Worm (Caenorhabditis elegans) whole organism, L4 larva: ENCODE results near the gene odr-2.
A peak's percentile ranks its signal among the peaks of the same experiment; 100 is the strongest.

Experiments
- D1046.2 ChIP-seq: fragments of 200-800 bp; sonication (Bioruptor generic); IDR thresholded peaks from 2 replicates; pipeline ENCODE4 v1.3.6; 2022; ENCODE audit warnings: missing genetic modification characterization, missing compliant biosample characterization
- F44E2.7 ChIP-seq: fragments of 200-800 bp; sonication (Bioruptor generic); IDR thresholded peaks from 2 replicates; pipeline ENCODE4 v2.1.2; 2022; ENCODE audit warnings: missing genetic modification characterization, missing compliant biosample characterization
- R02D3.7 ChIP-seq: fragments of 150-350 bp; sonication (generic microtip); optimal IDR thresholded peaks from 3 replicates; lab custom pipeline; 2014; ENCODE audit warnings: missing biosample characterization, missing genetic modification characterization
- T20F7.1 ChIP-seq: fragments of 200-800 bp; sonication (Bioruptor generic); optimal IDR thresholded peaks from 2 replicates; lab custom pipeline; 2018; ENCODE audit warnings: mild to moderate bottlenecking, missing genetic modification characterization, missing compliant biosample characterization
- Y48G9A.11 ChIP-seq: fragments of 200-800 bp; sonication (Bioruptor generic); IDR thresholded peaks from 2 replicates; pipeline ENCODE4 v1.3.6; 2022; ENCODE audit warnings: missing genetic modification reagents, missing genetic modification characterization, missing compliant biosample characterization
- aha-1 ChIP-seq: fragments of 150-350 bp; peaks from one replicate; lab custom pipeline; 2014; ENCODE audit warnings: missing biosample characterization, missing genetic modification characterization
- arid-1 ChIP-seq: fragments of 200-800 bp; sonication (Bioruptor generic); conservative IDR thresholded peaks from 2 replicates; pipeline ENCODE4 v1.3.6; 2022; ENCODE audit warnings: missing genetic modification reagents, missing genetic modification characterization, missing compliant biosample characterization
- attf-4 ChIP-seq: sonication (generic microtip); optimal IDR thresholded peaks from 3 replicates; lab custom pipeline; 2017; ENCODE audit warnings: missing biosample characterization, missing genetic modification characterization
- ceh-28 ChIP-seq: fragments of 150-350 bp; optimal IDR thresholded peaks from 2 replicates; lab custom pipeline; 2014; ENCODE audit warnings: missing biosample characterization, missing genetic modification reagents, missing genetic modification characterization
- ceh-32 ChIP-seq: sonication (generic microtip); optimal IDR thresholded peaks from 2 replicates; lab custom pipeline; 2016; ENCODE audit warnings: mild to moderate bottlenecking, missing genetic modification characterization, missing compliant biosample characterization; ENCODE audit not compliant: poor library complexity
- ceh-44 ChIP-seq: fragments of 200-800 bp; sonication (Bioruptor generic); IDR thresholded peaks from 2 replicates; pipeline ENCODE4 v1.3.6; 2022; ENCODE audit warnings: missing genetic modification reagents, missing genetic modification characterization, missing compliant biosample characterization
- cey-2 ChIP-seq: sonication (generic microtip); optimal IDR thresholded peaks from 3 replicates; lab custom pipeline; 2017; ENCODE audit warnings: missing genetic modification characterization, mild to moderate bottlenecking, missing compliant biosample characterization, antibody characterized with exemption, borderline replicate concordance; ENCODE audit not compliant: insufficient read depth
- ctbp-1 ChIP-seq: fragments of 200-800 bp; sonication (Bioruptor generic); IDR thresholded peaks from 2 replicates; pipeline ENCODE4 v1.3.6; 2022; ENCODE audit warnings: missing genetic modification reagents, missing genetic modification characterization, missing compliant biosample characterization
- daf-19 ChIP-seq: fragments of 200-800 bp; sonication (Bioruptor generic); conservative IDR thresholded peaks from 2 replicates; pipeline ENCODE4 v1.3.6; 2022; ENCODE audit warnings: missing genetic modification characterization, missing compliant biosample characterization
- daf-8 ChIP-seq: fragments of 200-800 bp; sonication (Bioruptor generic); IDR thresholded peaks from 2 replicates; pipeline ENCODE4 v1.3.6; 2022; ENCODE audit warnings: missing genetic modification characterization, missing compliant biosample characterization
- dmd-6 ChIP-seq: fragments of 200-800 bp; sonication (Bioruptor generic); IDR thresholded peaks from 2 replicates; pipeline ENCODE4 v1.3.6; 2022; ENCODE audit warnings: missing genetic modification reagents, missing genetic modification characterization, missing compliant biosample characterization
- dmd-8 ChIP-seq: fragments of 200-800 bp; sonication (Bioruptor generic); IDR thresholded peaks from 2 replicates; pipeline ENCODE4 v1.3.6; 2022; ENCODE audit warnings: missing genetic modification characterization, missing compliant biosample characterization
- dmd-9 ChIP-seq: fragments of 200-800 bp; sonication (Bioruptor generic); IDR thresholded peaks from 2 replicates; pipeline ENCODE4 v1.3.6; 2022; ENCODE audit warnings: missing genetic modification reagents, missing genetic modification characterization, missing compliant biosample characterization
- duxl-1 ChIP-seq: sonication (generic microtip); optimal IDR thresholded peaks from 2 replicates; lab custom pipeline; 2016; ENCODE audit warnings: mild to moderate bottlenecking, missing genetic modification characterization, moderate library complexity, missing compliant biosample characterization; ENCODE audit not compliant: poor library complexity
- dve-1 ChIP-seq: sonication (generic microtip); optimal IDR thresholded peaks from 2 replicates; lab custom pipeline; 2017; ENCODE audit warnings: antibody characterized with exemption, mild to moderate bottlenecking, missing genetic modification characterization, missing compliant biosample characterization; ENCODE audit not compliant: insufficient read depth
- fkh-10 ChIP-seq: fragments of 150-350 bp; optimal IDR thresholded peaks from 2 replicates; lab custom pipeline; 2014; ENCODE audit warnings: missing biosample characterization, missing genetic modification reagents, missing genetic modification characterization
- gei-8 ChIP-seq: fragments of 200-800 bp; sonication (Bioruptor generic); optimal IDR thresholded peaks from 2 replicates; lab custom pipeline; 2018; ENCODE audit warnings: mild to moderate bottlenecking, missing genetic modification characterization, missing compliant biosample characterization
- hif-1 ChIP-seq, 2 experiments: sonication (generic microtip); optimal IDR thresholded peaks; 2 replicates each; lab custom pipeline; 2016 to 2017; ENCODE audit warnings: missing compliant biosample characterization in 2 of 2, missing genetic modification characterization in 2 of 2, missing genetic modification reagents in 2 of 2, missing genotype in 2 of 2, mild to moderate bottlenecking in 1 of 2
- hlh-30 ChIP-seq: sonication (generic microtip); optimal IDR thresholded peaks from 2 replicates; lab custom pipeline; 2017; ENCODE audit warnings: antibody characterized with exemption, mild to moderate bottlenecking, missing genetic modification characterization, missing compliant biosample characterization; ENCODE audit not compliant: insufficient read depth
- lin-13 ChIP-seq: fragments of 150-350 bp; optimal IDR thresholded peaks from 2 replicates; lab custom pipeline; 2014; ENCODE audit warnings: missing biosample characterization, missing genetic modification reagents, missing genetic modification characterization
- lin-29 ChIP-seq: fragments of 200-800 bp; sonication (Bioruptor generic); IDR thresholded peaks from 2 replicates; pipeline ENCODE4 v1.3.6; 2022; ENCODE audit warnings: missing genetic modification reagents, missing genetic modification characterization, missing compliant biosample characterization
- lin-39 ChIP-seq: fragments of 150-350 bp; optimal IDR thresholded peaks from 2 replicates; lab custom pipeline; 2014; ENCODE audit warnings: missing biosample characterization, missing genetic modification reagents, missing genetic modification characterization
- lir-3 ChIP-seq: sonication (generic microtip); optimal IDR thresholded peaks from 2 replicates; lab custom pipeline; 2016; ENCODE audit warnings: mild to moderate bottlenecking, missing genetic modification characterization, missing compliant biosample characterization
- lsy-2 ChIP-seq, 2 experiments: fragments of 150-350 bp in 1 of 2; sonication (generic microtip) in 1 of 2; optimal IDR thresholded peaks; 2 replicates each; lab custom pipeline; 2014 to 2017; ENCODE audit warnings: missing biosample characterization in 2 of 2, missing genetic modification characterization in 2 of 2
- mdl-1 ChIP-seq, 2 experiments: fragments of 150-350 bp in 1 of 2; sonication (generic microtip) in 1 of 2; optimal IDR thresholded peaks; 2 replicates each; lab custom pipeline; 2014 to 2017; ENCODE audit warnings: missing biosample characterization in 2 of 2, missing genetic modification characterization in 2 of 2
- mep-1 ChIP-seq: fragments of 150-350 bp; sonication (generic microtip); optimal IDR thresholded peaks from 3 replicates; lab custom pipeline; 2014; ENCODE audit warnings: missing biosample characterization, missing genetic modification characterization
- mes-2 ChIP-seq: sonication (generic microtip); optimal IDR thresholded peaks from 2 replicates; lab custom pipeline; 2016; ENCODE audit warnings: missing genotype, mild to moderate bottlenecking, missing genetic modification characterization, missing compliant biosample characterization; ENCODE audit not compliant: poor library complexity, severe bottlenecking
- nhr-111 ChIP-seq: fragments of 200-800 bp; sonication (Bioruptor generic); optimal IDR thresholded peaks from 2 replicates; lab custom pipeline; 2018; ENCODE audit warnings: mild to moderate bottlenecking, missing genetic modification characterization, missing compliant biosample characterization
- nhr-28 ChIP-seq: fragments of 150-350 bp; optimal IDR thresholded peaks from 2 replicates; lab custom pipeline; 2014; ENCODE audit warnings: missing biosample characterization, missing genetic modification characterization
- nhr-42 ChIP-seq: fragments of 200-800 bp; sonication (Bioruptor generic); IDR thresholded peaks from 2 replicates; pipeline ENCODE4 v1.3.6; 2022; ENCODE audit warnings: missing genetic modification characterization, missing compliant biosample characterization
- nhr-48 ChIP-seq: sonication (generic microtip); optimal IDR thresholded peaks from 2 replicates; lab custom pipeline; 2016; ENCODE audit warnings: mild to moderate bottlenecking, missing genetic modification characterization, missing compliant biosample characterization
- nhr-6 ChIP-seq: fragments of 150-350 bp; optimal IDR thresholded peaks from 2 replicates; lab custom pipeline; 2014; ENCODE audit warnings: missing biosample characterization, missing genetic modification characterization
- nhr-76 ChIP-seq: fragments of 150-350 bp; optimal IDR thresholded peaks from 2 replicates; lab custom pipeline; 2014; ENCODE audit warnings: missing biosample characterization, missing genetic modification characterization
- pha-4 ChIP-seq, 2 experiments: fragments of 150-350 bp in 1 of 2; fragments of 200-800 bp in 1 of 2; sonication (Bioruptor generic) in 1 of 2; IDR thresholded peaks in 1 of 2; optimal IDR thresholded peaks in 1 of 2; 2 replicates each; pipeline versions ENCODE4 v1.3.6 to Lab custom; 2014 to 2022; ENCODE audit warnings: missing genetic modification characterization in 2 of 2, missing genetic modification reagents in 2 of 2, missing biosample characterization in 1 of 2, missing compliant biosample characterization in 1 of 2
- php-3 ChIP-seq: fragments of 200-800 bp; sonication (Bioruptor generic); IDR thresholded peaks from 2 replicates; pipeline ENCODE4 v1.3.6; 2022; ENCODE audit warnings: missing genetic modification reagents, missing genetic modification characterization, missing compliant biosample characterization
- snpc-4 ChIP-seq: fragments of 150-350 bp; optimal IDR thresholded peaks from 2 replicates; lab custom pipeline; 2014; ENCODE audit warnings: missing biosample characterization, missing genetic modification characterization
- unc-62 ChIP-seq, 3 experiments: fragments of 150-350 bp in 1 of 3; sonication (generic microtip); optimal IDR thresholded peaks in 2 of 3; peaks in 1 of 3; 1 replicate in 1 of 3; 2 replicates in 2 of 3; lab custom pipeline; 2014 to 2017; ENCODE audit warnings: missing biosample characterization in 3 of 3, missing genetic modification characterization in 3 of 3, missing genetic modification reagents in 3 of 3, missing genotype in 1 of 3
- zip-2 ChIP-seq: fragments of 150-350 bp; optimal IDR thresholded peaks from 2 replicates; lab custom pipeline; 2014; ENCODE audit warnings: missing biosample characterization, missing genetic modification characterization

Gene odr-2

DNA sequence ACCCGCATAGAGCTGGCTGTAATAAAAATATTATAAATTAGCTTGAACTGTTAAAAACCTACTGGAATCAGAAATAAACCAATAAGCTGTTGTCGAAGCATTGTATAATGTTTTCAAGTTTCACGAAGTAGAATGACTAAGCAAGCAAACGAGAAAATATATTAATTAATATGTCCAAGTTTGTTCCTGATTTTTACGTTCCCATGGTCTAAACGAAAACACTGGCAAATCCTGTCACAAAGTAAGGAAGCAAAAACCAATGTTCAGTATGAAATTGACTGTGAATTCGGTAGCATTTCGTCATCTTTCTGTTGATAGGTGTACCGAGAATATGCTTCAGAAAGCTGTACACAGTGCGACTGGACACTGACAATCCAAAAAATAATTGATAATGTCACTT lies 16.8 kb downstream of the odr-2 start, which contains the start of gene srx-34:
Gene srx-34 (minus strand): TSS at position 101 of the 400 bp plus-strand sequence.
- no peak for TF ChIP-seq lin-13 (GFP tag; lab: Kevin White, UChicago)
- TF ChIP-seq hlh-30 (tag; lab: Kevin White, UChicago) = no peak
- no peak for TF ChIP-seq nhr-111 (GFP tag; lab: Kevin White, UChicago)
- no peak for TF ChIP-seq D1046.2 (GFP tag; lab: Robert Waterston, UW)
- TF ChIP-seq ceh-32 (tag; lab: Kevin White, UChicago) = no peak
- no peak for TF ChIP-seq arid-1 (GFP tag; lab: Robert Waterston, UW)
- TF ChIP-seq attf-4 = no peak
- no peak for TF ChIP-seq ctbp-1 (GFP tag; lab: Robert Waterston, UW)
- TF ChIP-seq pha-4 (GFP tag; IDR thresholded peaks at IDR 0.05; lab: Robert Waterston, UW) = no peak
- no peak for TF ChIP-seq pha-4 (tag; optimal IDR thresholded peaks at IDR 0.05; lab: Kevin White, UChicago)
- TF ChIP-seq lsy-2 (tag; optimal IDR thresholded peaks at IDR 0.05; lab: Kevin White, UChicago) = no peak
- TF ChIP-seq ceh-28 (tag; lab: Kevin White, UChicago) = no peak
- TF ChIP-seq hif-1 (tag; optimal IDR thresholded peaks at IDR 0.05; lab: Kevin White, UChicago) = no peak
- no peak for TF ChIP-seq cey-2 (tag; lab: Kevin White, UChicago)
- no peak for TF ChIP-seq mes-2

DNA sequence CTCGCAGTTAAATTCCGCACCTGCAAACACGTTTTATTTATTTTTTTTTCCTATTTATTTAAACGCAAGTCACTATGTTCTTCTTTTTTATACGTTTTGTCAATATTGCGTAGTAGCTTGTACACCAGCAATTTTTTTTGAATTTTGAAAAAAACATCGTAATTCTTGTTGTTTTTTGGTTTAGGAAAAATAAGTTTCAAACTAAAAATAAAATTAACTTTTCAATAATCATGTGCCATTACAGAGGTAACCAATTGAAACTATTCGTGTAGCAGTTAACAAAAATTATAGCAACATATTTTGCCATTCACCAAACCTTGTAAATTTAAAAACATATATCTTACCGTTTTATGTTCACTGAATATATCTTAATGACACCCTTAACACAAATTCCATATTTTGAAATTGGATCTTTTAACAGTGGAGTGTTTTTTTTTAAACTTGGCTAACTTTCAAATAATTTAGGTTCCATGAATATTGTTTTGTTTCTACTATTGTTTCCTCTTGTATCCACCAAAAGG lies 19.9 kb downstream of the odr-2 start, which contains the start of gene lmd-5:
Gene lmd-5 (plus strand): TSS at position 471 of the 521 bp plus-strand sequence.
- TF ChIP-seq unc-62 (GFP tag; optimal IDR thresholded peaks at IDR 0.05 in 1 of 2; lab: Kevin White, UChicago) (peak in 1 of 2 experiments; percentile 67), unc-62 (tag; optimal IDR thresholded peaks at IDR 0.05; lab: Kevin White, UChicago) (no peak), mep-1 (tag; lab: Kevin White, UChicago) (no peak), daf-19 (no peak), nhr-76 (no peak), F44E2.7 (GFP tag; lab: Robert Waterston, UW) (no peak), snpc-4 (no peak), aha-1 (tag; lab: Kevin White, UChicago) (peak; percentile 91), R02D3.7 (tag; lab: Kevin White, UChicago) (no peak), T20F7.1 (GFP tag; lab: Kevin White, UChicago) (no peak), fkh-10 (GFP tag; lab: Kevin White, UChicago) (no peak), lin-29 (no peak), nhr-48 (tag; lab: Kevin White, UChicago) (no peak), dmd-6 (GFP tag; lab: Robert Waterston, UW) (no peak)

DNA sequence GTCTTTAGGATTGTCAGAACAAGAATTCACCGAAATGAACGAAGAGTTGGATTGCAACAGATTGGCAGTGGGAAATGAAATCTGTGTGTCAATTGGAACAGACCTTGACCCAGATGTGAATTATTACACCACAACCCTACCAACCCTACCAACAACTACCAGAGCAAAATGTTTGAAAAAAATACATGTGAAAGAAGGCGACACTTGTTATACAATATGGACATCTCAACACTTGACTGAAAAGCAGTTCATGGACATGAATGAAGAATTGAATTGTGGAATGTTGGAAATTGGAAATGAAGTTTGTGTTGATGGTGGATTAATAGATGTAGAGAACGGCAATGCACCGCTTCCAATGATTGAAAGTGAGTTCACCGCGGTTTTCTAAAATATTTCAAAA lies 20.6 kb downstream of the odr-2 start:
- TF ChIP-seq duxl-1 (tag; lab: Kevin White, UChicago) = no peak
- peak in 1 of 2 experiments; percentile 96 for TF ChIP-seq unc-62 (GFP tag; optimal IDR thresholded peaks at IDR 0.05 in 1 of 2; lab: Kevin White, UChicago)
- TF ChIP-seq unc-62 (tag; optimal IDR thresholded peaks at IDR 0.05; lab: Kevin White, UChicago) = no peak

DNA sequence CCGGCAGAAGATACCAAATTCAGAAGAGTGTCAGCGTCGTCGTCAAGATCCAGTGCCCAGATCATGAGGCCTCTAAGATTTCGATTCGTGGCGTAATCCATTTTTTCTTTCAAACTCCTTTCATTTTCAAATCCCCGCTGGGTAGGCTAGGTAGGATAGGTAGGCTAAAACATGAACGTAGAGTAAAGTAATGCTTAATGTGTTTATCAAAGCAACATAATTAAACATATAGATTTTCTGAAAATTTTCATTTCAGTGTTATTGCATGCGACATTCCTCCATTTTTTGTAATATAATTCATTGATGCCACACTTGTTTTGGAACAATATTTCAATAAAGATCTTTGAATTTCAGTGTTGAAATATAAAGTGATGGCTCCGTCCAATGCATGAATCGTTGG lies 26.1 kb downstream of the odr-2 start, which contains the start of gene T01C4.8:
Gene T01C4.8 (minus strand): TSS at position 101 of the 400 bp plus-strand sequence.
- TF ChIP-seq dmd-8 (GFP tag; lab: Robert Waterston, UW) (no peak), unc-62 (GFP tag; optimal IDR thresholded peaks at IDR 0.05 in 1 of 2; lab: Kevin White, UChicago) (no peak), unc-62 (tag; optimal IDR thresholded peaks at IDR 0.05; lab: Kevin White, UChicago) (no peak), fkh-10 (GFP tag; lab: Kevin White, UChicago) (no peak), lir-3 (tag; lab: Kevin White, UChicago) (no peak), mdl-1 (tag; optimal IDR thresholded peaks at IDR 0.05; lab: Kevin White, UChicago) (no peak), zip-2 (no peak), dve-1 (tag; lab: Kevin White, UChicago) (no peak), php-3 (no peak), gei-8 (GFP tag; lab: Kevin White, UChicago) (no peak), ceh-32 (tag; lab: Kevin White, UChicago) (no peak), nhr-42 (GFP tag; lab: Robert Waterston, UW) (no peak), Y48G9A.11 (no peak), ceh-44 (GFP tag; lab: Robert Waterston, UW) (no peak), dmd-9 (GFP tag; lab: Robert Waterston, UW) (no peak), nhr-6 (tag; lab: Kevin White, UChicago) (no peak), F44E2.7 (GFP tag; lab: Robert Waterston, UW) (no peak), lin-39 (tag; lab: Kevin White, UChicago) (no peak), nhr-28 (no peak), daf-8 (GFP tag; lab: Robert Waterston, UW) (no peak)
